Worm (Caenorhabditis elegans) whole organism, midembryonic: ENCODE data around the gene clec-74.

ENCODE experiments used
- klf-2 ChIP-seq: fragments of 200-800 bp; sonication (Bioruptor generic); conservative IDR thresholded peaks from 2 replicates; pipeline ENCODE4 v1.3.6; 2022; ENCODE audit warnings: missing genetic modification reagents, missing genetic modification characterization, missing compliant biosample characterization
- ztf-29 ChIP-seq: fragments of 200-800 bp; sonication (Bioruptor generic); IDR thresholded peaks from 2 replicates; pipeline ENCODE4 v1.3.6; 2022; ENCODE audit warnings: missing genetic modification reagents, missing genetic modification characterization, missing compliant biosample characterization

DNA sequence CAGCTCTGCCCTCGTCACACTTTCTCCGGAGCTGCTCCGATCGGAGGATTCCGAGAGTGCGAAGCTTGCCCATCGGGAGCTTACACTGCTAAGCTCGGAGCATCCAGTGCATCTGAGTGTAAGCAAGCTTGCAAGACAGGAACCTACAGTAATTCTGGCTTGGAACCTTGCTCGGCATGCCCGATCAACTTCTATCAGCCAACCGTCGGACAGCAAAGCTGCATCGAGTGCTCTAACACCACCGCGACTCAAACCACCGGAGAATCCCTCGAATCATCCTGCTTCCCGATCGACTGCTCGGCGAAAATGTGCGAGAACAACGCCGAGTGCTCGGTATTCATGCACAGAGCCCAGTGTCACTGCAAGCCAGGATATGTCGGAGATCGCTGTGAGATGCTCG, 47.4 kb downstream of the clec-74 start:
- TF ChIP-seq ztf-29 (GFP tag; lab: Robert Waterston, UW) (no peak), klf-2 (no peak)
